Worm (Caenorhabditis elegans): ENCODE results near the gene abl-1.

abl-1 gene

ce11 chrX:10596420-10596907 is 27.5 kb downstream of the abl-1 start:
- no peak for TF ChIP-seq ama-1 (optimal IDR thresholded peaks at IDR 0.05)
- no peak for TF ChIP-seq nhr-237 (tag; optimal IDR thresholded peaks at IDR 0.05)
- no peak for TF ChIP-seq nhr-11 (tag; optimal IDR thresholded peaks at IDR 0.05)
- TF ChIP-seq sem-4 (tag; optimal IDR thresholded peaks at IDR 0.05) = peak; percentile 2
- TF ChIP-seq ztf-4 (tag; optimal IDR thresholded peaks at IDR 0.05) = no peak
- TF ChIP-seq mab-5 (tag; optimal IDR thresholded peaks at IDR 0.05) = peak; percentile 15

ce11 chrX:10594701-10595421 is 29.1 kb downstream of the abl-1 start:
- no peak for TF ChIP-seq nhr-12 (tag; optimal IDR thresholded peaks at IDR 0.05)
- peak; percentile 44 for TF ChIP-seq nhr-25 (tag; optimal IDR thresholded peaks at IDR 0.05)
- TF ChIP-seq zag-1 (tag; optimal IDR thresholded peaks at IDR 0.05) = peak; percentile 15
- peak; percentile 7 for TF ChIP-seq nhr-129 (tag; optimal IDR thresholded peaks at IDR 0.05)

- TF ChIP-seq lsy-2 (tag; optimal IDR thresholded peaks at IDR 0.05) (peak in 1 of 2 experiments; percentile 24), nhr-129 (tag; optimal IDR thresholded peaks at IDR 0.05) (peak; percentile 29), blmp-1 (tag; optimal IDR thresholded peaks at IDR 0.05; ENCODE audit: insufficient read depth) (peak; percentile 60), sma-9 (GFP tag; optimal IDR thresholded peaks at IDR 0.05) (peak; percentile 0), sma-9 (tag; optimal IDR thresholded peaks at IDR 0.05) (no peak), nhr-237 (tag; optimal IDR thresholded peaks at IDR 0.05) (no peak), nhr-25 (tag; optimal IDR thresholded peaks at IDR 0.05) (peak; percentile 15), nhr-21 (tag; optimal IDR thresholded peaks at IDR 0.05) (peak; percentile 72), sma-3 (GFP tag; optimal IDR thresholded peaks at IDR 0.05) (peak; percentile 9), dmd-4 (tag; optimal IDR thresholded peaks at IDR 0.05) (no peak)
Measured at ce11 chrX:10593756-10594376, 30.1 kb downstream of the abl-1 start.

ce11 chrX:10593234-10593633 is 30.8 kb downstream of the abl-1 start, which contains the start of gene sdn-1:
Gene sdn-1 (minus strand): TSS chrX:10593334.
- TF ChIP-seq elt-3 (tag; optimal IDR thresholded peaks at IDR 0.05) = no peak

ce11 chrX:10591208-10591782 is 32.7 kb downstream of the abl-1 start:
- peak; percentile 0 for TF ChIP-seq nhr-21 (tag; optimal IDR thresholded peaks at IDR 0.05)
- TF ChIP-seq ztf-1 (GFP tag; conservative IDR thresholded peaks at IDR 0.05) = no peak
- no peak for TF ChIP-seq unc-62 (GFP tag; optimal IDR thresholded peaks at IDR 0.05)
- no peak for TF ChIP-seq R02D3.7 (tag; optimal IDR thresholded peaks at IDR 0.05)
- no peak for TF ChIP-seq nhr-6 (tag; optimal IDR thresholded peaks at IDR 0.05)

- no peak for TF ChIP-seq elt-3 (tag; optimal IDR thresholded peaks at IDR 0.05)
- no peak for TF ChIP-seq nhr-21 (tag; optimal IDR thresholded peaks at IDR 0.05)
- no peak for TF ChIP-seq snpc-4 (tag; optimal IDR thresholded peaks at IDR 0.05)
- TF ChIP-seq lsy-2 (tag; optimal IDR thresholded peaks at IDR 0.05) = peak in 1 of 2 experiments; percentile 13
Measured at ce11 chrX:10590772-10591171, 33.2 kb downstream of the abl-1 start.

- TF ChIP-seq C34F6.9 (tag; optimal IDR thresholded peaks at IDR 0.05) (no peak), crh-2 (tag; optimal IDR thresholded peaks at IDR 0.05) (no peak), ztf-1 (GFP tag; conservative IDR thresholded peaks at IDR 0.05) (no peak), nhr-25 (tag; optimal IDR thresholded peaks at IDR 0.05) (no peak), gmeb-1 (tag; optimal IDR thresholded peaks at IDR 0.05) (no peak)
Measured at ce11 chrX:10589465-10589864, 34.5 kb downstream of the abl-1 start, which contains the start of gene F57C7.4. Gene F57C7.4 (minus strand): TSS chrX:10589565.

ce11 chrX:10576872-10577271 is 47.1 kb downstream of the abl-1 start, which contains the start of gene nhx-5:
Gene nhx-5 (plus strand): TSS chrX:10576953.
- TF ChIP-seq crh-2 (tag; optimal IDR thresholded peaks at IDR 0.05) (no peak), ZK546.5 (tag; optimal IDR thresholded peaks at IDR 0.05) (no peak), ama-1 (optimal IDR thresholded peaks at IDR 0.05) (no peak)
